Worm (Caenorhabditis elegans) whole organism, dauer: ENCODE data around the gene srh-229.
"Not testable (repeated sequence)": the region's sequence is repeated elsewhere in the genome, so short reads cannot be mapped to it uniquely, and the experiment has no call there.

Experiments
- unc-62 ChIP-seq: sonication (generic microtip); optimal IDR thresholded peaks from 2 replicates; lab custom pipeline; 2017; ENCODE audit warnings: missing biosample characterization, missing genetic modification reagents, missing genetic modification characterization

srh-229 gene

ce11 chrV:7521304-7521703 is 17.1 kb upstream of the srh-229 start:
- TF ChIP-seq unc-62 (GFP tag; lab: Kevin White, UChicago), result no peak

ce11 chrV:7520077-7520476 is 15.9 kb upstream of the srh-229 start, which contains the start of gene srb-19:
Gene srb-19, minus strand, starts transcription at chrV:7520177.
- TF ChIP-seq unc-62 (GFP tag; lab: Kevin White, UChicago), result no peak

ce11 chrV:7514939-7515338 is 10.8 kb upstream of the srh-229 start, which contains the start of gene srb-18:
Gene srb-18, plus strand, starts transcription at chrV:7515239.
- TF ChIP-seq unc-62 (GFP tag; lab: Kevin White, UChicago), result no peak

- TF ChIP-seq unc-62 (GFP tag; lab: Kevin White, UChicago), result not testable (repeated sequence)
These were observed 7.3 kb upstream of the srh-229 start, which contains the start of gene nhr-171 for ce11 chrV:7511465-7511864. Gene nhr-171, plus strand, starts transcription at chrV:7511765.

ce11 chrV:7508566-7509044 is 4.4 kb upstream of the srh-229 start, which contains the start of the genes str-31 and nhr-172:
Gene str-31, minus strand, starts transcription at chrV:7508666.
Gene nhr-172, plus strand, starts transcription at chrV:7508994.
- no peak for TF ChIP-seq unc-62 (GFP tag; lab: Kevin White, UChicago)

- no peak for TF ChIP-seq unc-62 (GFP tag; lab: Kevin White, UChicago)
These were observed 2.0 kb upstream of the srh-229 start for ce11 chrV:7506207-7506606.

ce11 chrV:7501194-7501593 is 3.0 kb downstream of the srh-229 start:
- no peak for TF ChIP-seq unc-62 (GFP tag; lab: Kevin White, UChicago)

ce11 chrV:7497440-7497839 is 6.7 kb downstream of the srh-229 start, which contains the start of gene srh-79:
Gene srh-79, plus strand, starts transcription at chrV:7497740.
- TF ChIP-seq unc-62 (GFP tag; lab: Kevin White, UChicago), result no peak

- TF ChIP-seq unc-62 (GFP tag; lab: Kevin White, UChicago), result no peak
These were observed 9.0 kb downstream of the srh-229 start, which contains the start of gene srbc-11 for ce11 chrV:7495189-7495588. Gene srbc-11, minus strand, starts transcription at chrV:7495289.

- no peak for TF ChIP-seq unc-62 (GFP tag; lab: Kevin White, UChicago)
These were observed 11.2 kb downstream of the srh-229 start, which contains the start of gene srbc-10 for ce11 chrV:7492924-7493323. Gene srbc-10, minus strand, starts transcription at chrV:7493024.

- no peak for TF ChIP-seq unc-62 (GFP tag; lab: Kevin White, UChicago)
These were observed 13.8 kb downstream of the srh-229 start, which contains the start of gene srbc-9 for ce11 chrV:7490340-7490739. Gene srbc-9, minus strand, starts transcription at chrV:7490440.

- TF ChIP-seq unc-62 (GFP tag; lab: Kevin White, UChicago), result no peak
These were observed 16.7 kb downstream of the srh-229 start, which contains the start of gene srbc-7 for ce11 chrV:7487518-7487917. Gene srbc-7, minus strand, starts transcription at chrV:7487618.

- TF ChIP-seq unc-62 (GFP tag; lab: Kevin White, UChicago), result no peak
These were observed 19.2 kb downstream of the srh-229 start, which contains the start of gene srbc-8 for ce11 chrV:7485000-7485399. Gene srbc-8, minus strand, starts transcription at chrV:7485100.

ce11 chrV:7480949-7481348 is 23.2 kb downstream of the srh-229 start, which contains the start of gene C18B10.6:
Gene C18B10.6, minus strand, starts transcription at chrV:7481049.
- TF ChIP-seq unc-62 (GFP tag; lab: Kevin White, UChicago), result no peak

- TF ChIP-seq unc-62 (GFP tag; lab: Kevin White, UChicago), result no peak
These were observed 25.8 kb downstream of the srh-229 start, which contains the start of gene str-190 for ce11 chrV:7478404-7478803. Gene str-190, minus strand, starts transcription at chrV:7478504.

- no peak for TF ChIP-seq unc-62 (GFP tag; lab: Kevin White, UChicago)
These were observed 27.4 kb downstream of the srh-229 start, which contains the start of gene srh-125 for ce11 chrV:7476766-7477165. Gene srh-125, minus strand, starts transcription at chrV:7476866.

- no peak for TF ChIP-seq unc-62 (GFP tag; lab: Kevin White, UChicago)
These were observed 31.4 kb downstream of the srh-229 start, which contains the start of gene str-28 for ce11 chrV:7472815-7473214. Gene str-28, minus strand, starts transcription at chrV:7472915.
